Worm (Caenorhabditis elegans): ENCODE results near the gene C44C10.10.

The C44C10.10 gene

ce11 chrX:11661625-11662024 lies 28.5 kb upstream of the C44C10.10 start, which contains the start of gene sfxn-1.5 (continued):
- TF ChIP-seq dmd-6 (GFP tag; IDR thresholded peaks at IDR 0.05) (peak; percentile 95), daf-8 (GFP tag; IDR thresholded peaks at IDR 0.05) (no peak), Y75B8A.6 (GFP tag; IDR thresholded peaks at IDR 0.05) (no peak), spr-3 (GFP tag; optimal IDR thresholded peaks at IDR 0.05) (no peak), nhr-11 (tag; optimal IDR thresholded peaks at IDR 0.05) (no peak), hlh-11 (tag; optimal IDR thresholded peaks at IDR 0.05) (peak; percentile 82), ZK337.2 (GFP tag; IDR thresholded peaks at IDR 0.05) (no peak), daf-19 (GFP tag; conservative IDR thresholded peaks at IDR 0.05) (no peak), D1046.2 (GFP tag; IDR thresholded peaks at IDR 0.05) (no peak), lin-39 (tag; optimal IDR thresholded peaks at IDR 0.05) (no peak), lin-29 (GFP tag; IDR thresholded peaks at IDR 0.05) (no peak), nhr-111 (GFP tag; optimal IDR thresholded peaks at IDR 0.05) (no peak), unc-130 (GFP tag; optimal IDR thresholded peaks at IDR 0.05) (no peak), nhr-77 (tag; optimal IDR thresholded peaks at IDR 0.05) (peak; percentile 90), nhr-6 (tag; optimal IDR thresholded peaks at IDR 0.05) (peak; percentile 37), Y5F2A.4 (GFP tag; optimal IDR thresholded peaks at IDR 0.05) (no peak), rbr-2 (tag; optimal IDR thresholded peaks at IDR 0.05) (no peak), gei-8 (GFP tag; optimal IDR thresholded peaks at IDR 0.05) (no peak), pha-4 (GFP tag; IDR thresholded peaks at IDR 0.05) (peak; percentile 29; the same call in 1 of the 2 replicates), pha-4 (tag; optimal IDR thresholded peaks at IDR 0.05) (no peak), fkh-10 (GFP tag; optimal IDR thresholded peaks at IDR 0.05) (no peak), unc-62 (GFP tag; optimal IDR thresholded peaks at IDR 0.05 in 1 of 2) (no peak), unc-62 (tag; optimal IDR thresholded peaks at IDR 0.05) (no peak), ztf-11 (tag; optimal IDR thresholded peaks at IDR 0.05) (no peak), php-3 (GFP tag; IDR thresholded peaks at IDR 0.05) (peak; percentile 60), zag-1 (tag; optimal IDR thresholded peaks at IDR 0.05) (no peak), ces-1 (GFP tag; optimal IDR thresholded peaks at IDR 0.05) (no peak), mes-2 (tag; optimal IDR thresholded peaks at IDR 0.05; ENCODE audit: poor library complexity, severe bottlenecking) (peak; percentile 39), jun-1 (tag; optimal IDR thresholded peaks at IDR 0.05) (no peak), tra-1 (GFP tag; IDR thresholded peaks at IDR 0.05) (peak; percentile 68), mdl-1 (tag; optimal IDR thresholded peaks at IDR 0.05) (peak in 1 of 2 experiments; percentile 83), nhr-48 (tag; optimal IDR thresholded peaks at IDR 0.05) (peak; percentile 84), daf-16 (GFP tag; optimal IDR thresholded peaks at IDR 0.05) (no peak), daf-16 (tag; optimal IDR thresholded peaks at IDR 0.05) (peak; percentile 98), dmd-8 (GFP tag; IDR thresholded peaks at IDR 0.05) (no peak), egl-27 (tag; optimal IDR thresholded peaks at IDR 0.05) (no peak), dmd-9 (GFP tag; IDR thresholded peaks at IDR 0.05) (no peak), lin-13 (GFP tag; optimal IDR thresholded peaks at IDR 0.05) (no peak), mxl-3 (GFP tag; optimal IDR thresholded peaks at IDR 0.05) (peak; percentile 55), R02D3.7 (tag; optimal IDR thresholded peaks at IDR 0.05) (no peak), dpl-1 (GFP tag; optimal IDR thresholded peaks at IDR 0.05) (no peak), ceh-44 (GFP tag; IDR thresholded peaks at IDR 0.05) (no peak), F44E2.7 (GFP tag; IDR thresholded peaks at IDR 0.05) (no peak), ceh-32 (tag; optimal IDR thresholded peaks at IDR 0.05; ENCODE audit: poor library complexity) (no peak), snpc-1.2 (GFP tag; IDR thresholded peaks at IDR 0.05) (no peak), madf-9 (GFP tag; conservative IDR thresholded peaks at IDR 0.05) (no peak), nhr-25 (tag; optimal IDR thresholded peaks at IDR 0.05; ENCODE audit: borderline replicate concordance, insufficient read depth) (no peak), pqm-1 (tag; optimal IDR thresholded peaks at IDR 0.05) (peak; percentile 97), ceh-62 (tag; optimal IDR thresholded peaks at IDR 0.05) (no peak), duxl-1 (tag; optimal IDR thresholded peaks at IDR 0.05; ENCODE audit: poor library complexity) (no peak), lir-3 (tag; optimal IDR thresholded peaks at IDR 0.05) (no peak), F49E8.2 (tag; optimal IDR thresholded peaks at IDR 0.05; ENCODE audit: borderline replicate concordance) (no peak), zfp-2 (tag; optimal IDR thresholded peaks at IDR 0.05) (no peak)
